Fruit fly (Drosophila melanogaster) Kc167 (cell line): Measurements from ENCODE around the gene CG45545.

Source experiments
- Myc ChIP-seq: fragments of >200 bp; optimal IDR thresholded peaks from 2 replicates; lab custom pipeline; 2017; ENCODE audit warnings: missing external identifiers
- Sin3A ChIP-seq: fragments of >200 bp; optimal IDR thresholded peaks from 2 replicates; lab custom pipeline; 2018; ENCODE audit warnings: missing external identifiers
- h ChIP-seq: fragments of >200 bp; optimal IDR thresholded peaks from 3 replicates; lab custom pipeline; 2018; ENCODE audit warnings: missing external identifiers
- insv ChIP-seq: fragments of >200 bp; optimal IDR thresholded peaks from 3 replicates; lab custom pipeline; 2018; ENCODE audit warnings: missing external identifiers
- psq ChIP-seq: fragments of >200 bp; optimal IDR thresholded peaks from 2 replicates; lab custom pipeline; 2017; ENCODE audit warnings: missing external identifiers
- ttk ChIP-seq: sonication (Bioruptor generic); optimal IDR thresholded peaks from 2 replicates; lab custom pipeline; 2017; ENCODE audit warnings: missing external identifiers

CG45545 gene

DNA sequence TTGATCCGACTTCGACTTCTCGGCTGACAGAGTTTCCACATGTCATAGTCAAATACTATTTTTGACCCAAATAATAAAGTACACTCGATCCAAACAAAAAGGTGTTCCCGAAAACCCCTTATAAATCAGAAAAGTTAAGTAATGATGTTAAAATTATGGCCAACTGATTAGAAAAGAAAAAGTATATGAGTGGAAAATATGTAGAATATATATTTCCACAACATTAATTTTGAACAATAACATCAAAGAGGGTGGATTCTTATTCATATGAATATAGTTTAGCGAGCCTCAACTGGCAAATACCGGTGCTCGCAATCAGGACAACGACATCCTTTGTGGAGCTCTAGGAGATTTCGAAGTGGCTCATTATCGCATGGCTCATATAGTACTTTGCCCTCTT, 23.1 kb upstream of the CG45545 start, which contains the start of gene alpha-Est6:
Gene alpha-Est6 (minus strand): TSS at position 101 of the 400 bp plus-strand sequence.
- TF ChIP-seq psq (lab: Kevin White, UChicago): no peak

DNA sequence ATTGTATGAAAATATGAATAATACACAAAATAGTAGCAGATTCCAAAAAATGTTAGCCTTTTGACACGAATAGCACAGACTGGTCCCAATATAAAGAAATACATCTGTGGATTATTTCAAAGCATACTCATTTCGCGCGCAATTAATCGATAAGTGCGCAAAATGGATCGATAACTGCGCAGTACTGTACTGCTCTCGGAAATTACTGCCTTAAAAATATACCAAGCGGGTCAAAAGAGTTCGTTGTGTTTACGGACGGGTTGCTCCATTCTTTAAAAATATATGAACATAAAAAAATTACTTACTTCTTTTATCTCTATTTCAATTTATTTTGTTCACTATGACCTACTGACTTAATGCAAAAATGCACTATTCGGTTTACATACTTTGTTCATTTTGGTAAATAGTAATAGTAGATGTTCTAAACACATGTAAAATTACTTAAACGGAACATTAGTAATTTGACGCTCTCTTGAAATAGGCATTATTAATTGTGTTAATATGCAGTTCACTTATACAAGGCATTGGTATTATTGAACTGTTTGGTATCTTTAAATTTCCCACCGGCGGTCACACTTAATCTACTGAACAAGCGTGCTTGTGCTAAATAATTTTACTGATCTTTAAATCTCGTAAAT, 21.5 kb upstream of the CG45545 start, which contains the start of the genes Rtnl2 and alphaTub84D:
Gene Rtnl2 (minus strand): TSS at position 58 of the 638 bp plus-strand sequence.
Gene alphaTub84D (plus strand): TSS at position 570 of the 638 bp plus-strand sequence.
- no peak for TF ChIP-seq insv (lab: Kevin White, UChicago)
- TF ChIP-seq Myc (lab: Kevin White, UChicago): no peak
- no peak for TF ChIP-seq h (lab: Kevin White, UChicago)
- TF ChIP-seq Sin3A: no peak
- TF ChIP-seq psq (lab: Kevin White, UChicago): no peak
- TF ChIP-seq ttk (lab: Kevin White, UChicago): no peak

DNA sequence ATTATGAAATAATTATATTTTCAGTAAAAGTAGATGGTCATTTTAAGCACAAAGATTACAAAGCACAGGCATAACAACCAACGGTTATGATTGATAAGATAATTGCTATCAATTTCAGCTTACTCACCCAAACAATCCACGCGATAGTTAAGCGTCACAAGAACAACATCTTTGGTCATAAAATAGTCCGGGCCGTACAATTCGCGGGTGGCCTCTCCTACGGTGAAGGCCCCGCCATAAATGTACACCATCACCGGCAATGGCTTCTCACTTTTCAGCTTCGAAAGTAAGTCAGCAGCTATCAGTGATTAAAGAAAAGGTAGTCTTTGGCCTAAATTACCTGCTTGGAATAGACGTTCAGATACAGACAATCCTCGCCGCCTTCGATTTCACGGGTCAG, 16.2 kb upstream of the CG45545 start:
- TF ChIP-seq insv (lab: Kevin White, UChicago) (no peak), h (lab: Kevin White, UChicago) (no peak), Myc (lab: Kevin White, UChicago) (no peak), ttk (lab: Kevin White, UChicago) (no peak), Sin3A (no peak), psq (lab: Kevin White, UChicago) (no peak)

DNA sequence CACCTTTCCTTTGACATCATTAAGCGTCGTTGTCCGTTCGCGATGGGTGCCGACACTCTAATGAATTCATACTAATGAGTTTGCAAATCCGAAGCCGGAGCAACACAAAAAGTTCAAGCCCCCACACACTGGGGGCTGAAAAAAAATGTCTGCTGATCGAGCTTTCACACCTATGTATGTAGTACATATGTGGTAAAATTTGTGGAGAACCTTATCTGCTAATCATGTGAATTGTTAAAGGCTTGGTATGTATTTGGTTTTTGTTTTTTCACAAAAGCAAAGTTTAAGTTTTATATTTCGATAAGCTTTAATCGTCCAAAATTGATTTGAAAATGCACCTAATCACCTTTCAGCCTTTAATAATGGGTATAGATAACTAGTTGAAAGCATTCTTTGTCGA, 15.5 kb upstream of the CG45545 start, which contains the start of gene alpha-Est5:
Gene alpha-Est5 (minus strand): TSS at position 110 of the 400 bp plus-strand sequence.
- no peak for TF ChIP-seq Sin3A
- no peak for TF ChIP-seq ttk (lab: Kevin White, UChicago)
- TF ChIP-seq insv (lab: Kevin White, UChicago): no peak

DNA sequence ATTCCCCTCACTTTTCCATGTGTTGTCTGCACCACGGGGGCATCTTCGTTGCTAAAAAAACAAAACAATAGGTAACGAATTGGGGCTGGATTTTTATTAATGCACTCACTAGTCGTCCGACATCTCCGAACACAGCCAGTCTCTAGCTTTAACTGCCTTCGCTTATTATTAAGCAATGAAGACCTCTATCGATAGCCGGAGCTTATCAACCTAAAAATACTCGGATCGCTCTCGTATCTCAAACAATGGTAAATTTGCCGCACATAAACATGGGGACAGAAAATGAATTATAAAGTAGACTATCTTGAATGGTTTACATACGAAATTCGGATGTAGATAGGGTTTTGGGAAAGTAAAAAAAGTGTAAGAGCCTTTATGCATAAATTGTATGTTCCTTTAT, 13.4 kb upstream of the CG45545 start, which contains the start of gene alpha-Est4:
Gene alpha-Est4 (minus strand): TSS at position 181 of the 400 bp plus-strand sequence.
- TF ChIP-seq insv (lab: Kevin White, UChicago) (no peak), h (lab: Kevin White, UChicago) (no peak)

DNA sequence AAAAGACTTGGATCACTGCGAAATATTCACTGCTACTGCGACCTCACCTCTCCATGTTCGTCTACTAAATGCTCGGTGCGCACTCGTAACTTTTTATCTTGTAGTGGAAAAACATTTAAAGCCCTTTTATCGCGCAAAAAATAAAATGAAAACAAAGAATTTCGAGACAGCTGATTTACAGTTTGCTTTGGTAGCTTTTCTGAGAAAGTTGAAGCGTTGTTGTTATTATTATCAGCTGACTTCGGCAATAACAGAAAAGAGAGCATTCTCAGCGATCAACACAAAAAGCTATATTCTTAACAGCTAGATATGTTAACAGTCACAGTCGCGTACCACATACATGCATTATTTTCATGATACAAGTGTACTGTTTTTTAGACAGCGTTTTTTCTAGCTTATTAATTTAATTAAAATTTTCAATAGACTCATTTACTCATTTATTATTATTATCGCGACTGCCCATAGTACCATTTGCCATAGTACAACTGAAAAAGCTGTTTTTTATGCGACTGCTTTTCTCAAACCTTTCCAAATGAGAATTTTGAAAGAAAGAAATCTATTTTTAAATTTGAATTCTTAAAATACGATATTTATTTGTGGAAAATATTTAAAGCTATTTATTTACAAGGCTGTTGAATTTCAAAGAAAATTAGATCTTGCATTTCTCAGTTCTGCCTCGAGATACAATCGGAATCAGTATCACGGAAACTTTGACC, 10.5 kb upstream of the CG45545 start, which contains the start of the genes alpha-Est3 and alpha-Est2:
Gene alpha-Est3 (minus strand): TSS at position 487 of the 716 bp plus-strand sequence.
Gene alpha-Est2 (plus strand): TSS at position 666 of the 716 bp plus-strand sequence.
- TF ChIP-seq insv (lab: Kevin White, UChicago) (no peak), h (lab: Kevin White, UChicago) (no peak), Sin3A (no peak), Myc (lab: Kevin White, UChicago) (no peak), psq (lab: Kevin White, UChicago) (no peak), ttk (lab: Kevin White, UChicago) (no peak)

DNA sequence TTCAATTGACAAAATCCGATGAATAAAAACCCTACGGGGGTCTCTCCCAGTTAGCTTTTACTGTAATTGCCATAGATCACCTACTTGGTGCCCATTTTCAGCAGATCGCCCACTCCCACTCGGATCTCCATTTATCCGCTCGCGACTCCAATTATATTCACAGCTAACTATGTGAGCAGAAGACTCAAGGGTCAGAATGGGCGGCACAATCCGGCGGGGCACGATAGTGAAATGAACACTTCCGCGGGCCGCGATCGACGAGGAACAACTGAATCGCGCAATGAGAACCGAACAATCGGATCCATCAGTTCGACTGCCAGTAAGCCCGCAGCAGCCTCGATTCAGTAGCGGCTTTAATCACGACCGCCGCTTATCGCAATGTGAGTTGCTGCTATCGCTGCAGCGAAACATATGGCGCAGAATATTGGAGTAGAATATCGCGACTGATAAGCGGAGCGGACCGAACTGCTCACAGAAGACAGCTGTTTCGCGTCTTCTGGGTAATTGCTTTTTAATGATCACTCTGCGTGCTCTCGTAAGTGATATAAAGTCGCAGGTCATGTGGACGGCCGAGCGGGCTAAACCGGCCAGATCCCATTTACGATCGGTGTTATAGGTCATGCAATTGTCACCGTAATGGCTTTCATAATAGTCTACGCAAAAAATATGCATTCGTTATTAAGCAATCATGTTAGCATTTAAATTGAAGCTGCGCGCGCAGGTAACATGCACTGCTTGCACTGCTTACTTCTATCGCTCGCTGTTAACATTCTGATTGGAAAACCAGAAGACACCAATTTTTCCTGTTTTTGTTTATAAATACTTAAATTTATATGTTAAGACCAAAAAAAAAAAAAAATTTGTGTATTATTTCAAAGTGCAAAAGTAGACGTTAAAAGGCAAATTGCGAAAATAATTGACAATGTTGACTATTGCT, 2.7 kb upstream of the CG45545 start, which contains the start of gene alpha-Est1:
Gene alpha-Est1 (minus strand): TSS at position 317 of the 937 bp plus-strand sequence.
- no peak for TF ChIP-seq ttk (lab: Kevin White, UChicago)

DNA sequence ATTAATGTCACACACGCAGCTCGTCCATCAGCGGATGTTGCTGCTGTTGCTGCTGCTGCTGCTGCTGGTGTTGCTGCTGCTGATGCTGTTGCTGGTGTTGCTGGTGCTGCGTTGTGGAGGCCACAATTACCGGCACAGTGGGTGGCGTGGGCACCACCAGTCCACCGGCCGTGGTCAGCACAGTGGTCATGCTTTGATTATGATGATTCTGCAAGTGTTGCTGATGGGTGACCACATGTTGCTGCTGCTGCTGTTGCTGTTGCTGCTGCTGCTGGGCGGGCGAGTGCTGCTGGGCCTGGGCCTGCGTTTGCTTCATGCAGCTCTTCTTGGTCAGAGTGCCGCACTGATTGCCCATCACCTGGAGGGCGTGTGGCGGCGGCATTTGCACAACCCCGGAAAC, 20.4 kb downstream of the CG45545 start:
- TF ChIP-seq h (lab: Kevin White, UChicago): no peak
- TF ChIP-seq Myc (lab: Kevin White, UChicago): no peak
- TF ChIP-seq Sin3A: no peak
- TF ChIP-seq ttk (lab: Kevin White, UChicago): no peak
- TF ChIP-seq insv (lab: Kevin White, UChicago): no peak
- no peak for TF ChIP-seq psq (lab: Kevin White, UChicago)

DNA sequence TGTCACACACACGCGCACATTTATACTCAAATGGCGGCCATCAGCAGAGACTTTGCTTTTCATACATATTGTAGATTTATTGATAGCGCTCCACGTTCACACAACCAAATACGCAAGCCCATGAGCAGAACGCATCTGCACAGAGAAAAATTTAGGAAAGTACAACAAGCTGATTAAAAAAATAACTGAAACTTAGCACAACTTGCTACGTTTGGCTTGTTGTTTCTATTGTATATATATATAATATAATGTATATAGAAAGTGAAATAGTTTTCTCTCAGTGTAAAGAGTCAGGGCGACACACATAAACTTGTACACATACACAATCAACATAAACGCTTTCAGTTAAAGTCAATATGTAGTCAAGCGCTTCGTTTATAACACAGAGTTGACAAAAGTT, 39.4 kb downstream of the CG45545 start:
- TF ChIP-seq ttk (lab: Kevin White, UChicago): no peak
- no peak for TF ChIP-seq insv (lab: Kevin White, UChicago)
- no peak for TF ChIP-seq Myc (lab: Kevin White, UChicago)
- TF ChIP-seq Sin3A: no peak
- no peak for TF ChIP-seq psq (lab: Kevin White, UChicago)
- no peak for TF ChIP-seq h (lab: Kevin White, UChicago)
